Worm (Caenorhabditis elegans) whole organism, L4/young adult: Measurements from ENCODE around the gene F13A2.9.

Experiments
- W03F9.2 ChIP-seq: fragments of 150-350 bp; optimal IDR thresholded peaks from 2 replicates; lab custom pipeline; 2014; ENCODE audit warnings: missing biosample characterization, missing genetic modification characterization
- dao-5 ChIP-seq: sonication (generic microtip); optimal IDR thresholded peaks from 2 replicates; lab custom pipeline; 2016; ENCODE audit warnings: missing genotype, missing genetic modification characterization, moderate library complexity, missing compliant biosample characterization
- him-1 ChIP-seq: sonication (generic microtip); optimal IDR thresholded peaks from 2 replicates; lab custom pipeline; 2016; ENCODE audit warnings: missing genotype, missing genetic modification reagents, missing genetic modification characterization, missing compliant biosample characterization

DNA sequence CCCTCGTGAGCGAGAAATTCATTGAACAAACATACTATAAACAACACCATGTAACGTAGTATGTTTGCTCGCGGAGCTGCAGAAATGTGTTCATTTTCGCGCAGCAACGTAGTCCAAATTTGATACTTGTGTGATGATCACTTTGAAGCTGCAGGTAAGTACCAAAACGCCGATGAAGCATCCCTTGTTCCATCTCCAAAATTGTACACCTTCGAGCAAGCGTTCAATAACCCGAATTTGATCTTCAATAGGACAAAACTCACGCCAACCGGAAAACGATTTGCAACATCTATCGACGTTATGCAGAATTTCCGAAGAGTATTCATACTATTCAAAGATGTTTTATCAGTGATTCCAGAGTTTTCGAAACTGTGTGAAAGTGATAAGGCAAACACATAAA, 23.3 kb upstream of the F13A2.9 start, which contains the start of gene Y47D7A.3:
- TF ChIP-seq dao-5 (no peak), W03F9.2 (tag; lab: Kevin White, UChicago) (no peak), him-1 (tag; lab: Kevin White, UChicago) (no peak)
